Worm (Caenorhabditis elegans): ENCODE results near the gene mrps-26.

The mrps-26 gene

ce11 chrIII:5200349-5200748 lies 34.1 kb upstream of the mrps-26 start (continued):
- TF ChIP-seq unc-98 (GFP tag; IDR thresholded peaks at IDR 0.05): no peak
- TF ChIP-seq elt-3 (tag; optimal IDR thresholded peaks at IDR 0.05): no peak
- TF ChIP-seq lsy-2 (tag; optimal IDR thresholded peaks at IDR 0.05): no peak
- no peak for TF ChIP-seq alr-1 (tag; optimal IDR thresholded peaks at IDR 0.05; ENCODE audit: borderline replicate concordance)
- no peak for TF ChIP-seq nhr-12 (tag; optimal IDR thresholded peaks at IDR 0.05)
- no peak for TF ChIP-seq xbp-1 (tag; optimal IDR thresholded peaks at IDR 0.05)
- TF ChIP-seq sptf-1 (tag; optimal IDR thresholded peaks at IDR 0.05): no peak
- no peak for TF ChIP-seq lin-15B (tag; optimal IDR thresholded peaks at IDR 0.05)
- no peak for TF ChIP-seq rnt-1 (tag; optimal IDR thresholded peaks at IDR 0.05)
- no peak for TF ChIP-seq efl-1 (optimal IDR thresholded peaks at IDR 0.05)
- TF ChIP-seq efl-1 (GFP tag; optimal IDR thresholded peaks at IDR 0.05 in 1 of 2): peak in 1 of 2 experiments; percentile 64
- no peak for TF ChIP-seq nhr-90 (tag; optimal IDR thresholded peaks at IDR 0.05; ENCODE audit: poor library complexity)
- no peak for TF ChIP-seq nhr-76 (tag; optimal IDR thresholded peaks at IDR 0.05)
- TF ChIP-seq ceh-8 (GFP tag; optimal IDR thresholded peaks at IDR 0.05): peak; percentile 2
- TF ChIP-seq ceh-88 (GFP tag; IDR thresholded peaks at IDR 0.05): no peak
- no peak for TF ChIP-seq sup-37 (GFP tag; optimal IDR thresholded peaks at IDR 0.05)
- no peak for TF ChIP-seq aly-2 (tag; optimal IDR thresholded peaks at IDR 0.05)
- TF ChIP-seq vab-15 (tag; optimal IDR thresholded peaks at IDR 0.05): no peak
- TF ChIP-seq irx-1 (tag; optimal IDR thresholded peaks at IDR 0.05): no peak
- no peak for TF ChIP-seq lir-3 (tag; optimal IDR thresholded peaks at IDR 0.05; ENCODE audit: poor library complexity)
- TF ChIP-seq unc-62 (GFP tag; optimal IDR thresholded peaks at IDR 0.05): no peak
- no peak for TF ChIP-seq mef-2 (tag; optimal IDR thresholded peaks at IDR 0.05)
- no peak for TF ChIP-seq dpl-1 (GFP tag; optimal IDR thresholded peaks at IDR 0.05)
- TF ChIP-seq fkh-4 (tag; optimal IDR thresholded peaks at IDR 0.05; ENCODE audit: borderline replicate concordance): no peak
- peak; percentile 22 for TF ChIP-seq nhr-71 (tag; optimal IDR thresholded peaks at IDR 0.05)
- TF ChIP-seq C04F5.9 (tag; optimal IDR thresholded peaks at IDR 0.05): no peak
- TF ChIP-seq nhr-84 (tag; optimal IDR thresholded peaks at IDR 0.05): no peak
- no peak for TF ChIP-seq nhr-28 (tag; optimal IDR thresholded peaks at IDR 0.05)
- no peak for TF ChIP-seq zip-4 (GFP tag; optimal IDR thresholded peaks at IDR 0.05)
- TF ChIP-seq hlh-4 (tag; optimal IDR thresholded peaks at IDR 0.05): no peak
- TF ChIP-seq ces-1 (GFP tag; optimal IDR thresholded peaks at IDR 0.05): no peak
- no peak for TF ChIP-seq tlp-1 (tag; optimal IDR thresholded peaks at IDR 0.05)
- no peak for TF ChIP-seq grh-1 (GFP tag; IDR thresholded peaks at IDR 0.05)
- peak; percentile 61 for TF ChIP-seq nhr-77 (tag; optimal IDR thresholded peaks at IDR 0.05)
- TF ChIP-seq egl-27 (tag; optimal IDR thresholded peaks at IDR 0.05): no peak
- TF ChIP-seq unc-30 (tag; optimal IDR thresholded peaks at IDR 0.05): no peak
- no peak for TF ChIP-seq mab-9 (GFP tag; IDR thresholded peaks at IDR 0.05)
- TF ChIP-seq hpl-2 (GFP tag; optimal IDR thresholded peaks at IDR 0.05): no peak
- no peak for TF ChIP-seq pag-3 (tag; optimal IDR thresholded peaks at IDR 0.05; ENCODE audit: borderline replicate concordance, insufficient read depth)
- no peak for TF ChIP-seq nhr-237 (tag; optimal IDR thresholded peaks at IDR 0.05)
- TF ChIP-seq snpc-4 (tag; optimal IDR thresholded peaks at IDR 0.05): no peak
- TF ChIP-seq ztf-11 (tag; optimal IDR thresholded peaks at IDR 0.05): no peak
- TF ChIP-seq ztf-4 (tag; optimal IDR thresholded peaks at IDR 0.05): no peak

ce11 chrIII:5201267-5201666 lies 33.1 kb upstream of the mrps-26 start:
- TF ChIP-seq nhr-84 (tag; optimal IDR thresholded peaks at IDR 0.05) (no peak), nhr-85 (tag) (peak; percentile 72), lin-35 (GFP tag; optimal IDR thresholded peaks at IDR 0.05) (peak in 1 of 2 experiments; percentile 62), unc-98 (GFP tag; IDR thresholded peaks at IDR 0.05) (no peak), nhr-90 (tag; optimal IDR thresholded peaks at IDR 0.05; ENCODE audit: poor library complexity) (peak; percentile 40), pqm-1 (tag; optimal IDR thresholded peaks at IDR 0.05) (peak; percentile 78), F16B12.6 (tag; optimal IDR thresholded peaks at IDR 0.05) (no peak), lsy-2 (tag; optimal IDR thresholded peaks at IDR 0.05) (peak in 1 of 2 experiments; percentile 35), tbx-2 (tag; optimal IDR thresholded peaks at IDR 0.05) (peak; percentile 4), nhr-19 (GFP tag; conservative IDR thresholded peaks at IDR 0.05) (0 out of 2 replicates have a peak, but pooled peaks have one; percentile 11), elt-2 (tag; optimal IDR thresholded peaks at IDR 0.05) (peak; percentile 93), elt-3 (tag; optimal IDR thresholded peaks at IDR 0.05) (peak in 5 of 6 experiments; percentile 75 to 95 (median 83)), lin-14 (GFP tag; optimal IDR thresholded peaks at IDR 0.05) (peak; percentile 48), lir-3 (tag; optimal IDR thresholded peaks at IDR 0.05; ENCODE audit: poor library complexity) (peak; percentile 3), efl-1 (optimal IDR thresholded peaks at IDR 0.05) (no peak), efl-1 (GFP tag; optimal IDR thresholded peaks at IDR 0.05 in 1 of 2) (peak in 1 of 2 experiments; percentile 93), nhr-11 (tag; optimal IDR thresholded peaks at IDR 0.05) (no peak), tlp-1 (tag; optimal IDR thresholded peaks at IDR 0.05) (peak; percentile 40), C16A3.4 (tag; optimal IDR thresholded peaks at IDR 0.05) (peak; percentile 3)
